Worm (Caenorhabditis elegans) whole organism, L1 larva: ENCODE data around the gene C05B5.8.

Source experiments
- C16A3.4 ChIP-seq: fragments of 150-350 bp; optimal IDR thresholded peaks from 2 replicates; lab custom pipeline; 2014; ENCODE audit warnings: missing biosample characterization, missing genetic modification characterization
- C34B4.2 ChIP-seq: sonication (generic microtip); optimal IDR thresholded peaks from 2 replicates; lab custom pipeline; 2017; ENCODE audit warnings: mild to moderate bottlenecking, missing genetic modification characterization, missing compliant biosample characterization
- aly-2 ChIP-seq: fragments of 150-350 bp; optimal IDR thresholded peaks from 2 replicates; lab custom pipeline; 2014; ENCODE audit warnings: missing biosample characterization, missing genetic modification characterization
- blmp-1 ChIP-seq: fragments of 150-350 bp; optimal IDR thresholded peaks from 2 replicates; lab custom pipeline; 2014; ENCODE audit warnings: missing biosample characterization, missing genetic modification characterization
- ceh-8 ChIP-seq: fragments of 200-800 bp; sonication (Bioruptor generic); optimal IDR thresholded peaks from 2 replicates; lab custom pipeline; 2018; ENCODE audit warnings: mild to moderate bottlenecking, missing genetic modification characterization, moderate library complexity, missing compliant biosample characterization
- dpl-1 ChIP-seq, 3 experiments: fragments of 150-350 bp in 2 of 3; sonication (generic microtip) in 1 of 3; optimal IDR thresholded peaks; 2 replicates each; lab custom pipeline; 2014 to 2017; ENCODE audit warnings: missing biosample characterization in 3 of 3, missing genetic modification characterization in 3 of 3, missing genetic modification reagents in 3 of 3
- dsc-1 ChIP-seq: sonication (generic microtip); optimal IDR thresholded peaks from 2 replicates; lab custom pipeline; 2016; ENCODE audit warnings: mild to moderate bottlenecking, missing genetic modification characterization, missing compliant biosample characterization
- egl-13 ChIP-seq: sonication (generic microtip); optimal IDR thresholded peaks from 2 replicates; lab custom pipeline; 2016; ENCODE audit warnings: missing genotype, missing genetic modification reagents, missing genetic modification characterization, missing compliant biosample characterization
- egl-27 ChIP-seq, 2 experiments: fragments of 150-350 bp in 1 of 2; sonication (generic microtip); optimal IDR thresholded peaks; 3 replicates each; lab custom pipeline; 2017 to 2018; ENCODE audit warnings: missing biosample characterization in 2 of 2, missing genetic modification characterization in 2 of 2, missing genetic modification reagents in 2 of 2
- elt-2 ChIP-seq: sonication (generic microtip); optimal IDR thresholded peaks from 2 replicates; lab custom pipeline; 2016; ENCODE audit warnings: missing genetic modification characterization, mild to moderate bottlenecking, inconsistent platforms, missing compliant biosample characterization, missing genetic modification reagents
- elt-3 ChIP-seq, 6 experiments: fragments of 150-350 bp in 1 of 6; sonication (generic microtip); optimal IDR thresholded peaks; 2 replicates each; lab custom pipeline; 2017 to 2018; ENCODE audit warnings: missing biosample characterization in 6 of 6, missing genetic modification characterization in 6 of 6, inconsistent platforms in 1 of 6
- ets-5 ChIP-seq: fragments of 200-800 bp; sonication (Bioruptor generic); IDR thresholded peaks from 2 replicates; pipeline ENCODE4 v1.3.6; 2022; ENCODE audit warnings: missing genetic modification characterization, missing compliant biosample characterization
- fkh-10 ChIP-seq: sonication (generic microtip); optimal IDR thresholded peaks from 2 replicates; lab custom pipeline; 2017; ENCODE audit warnings: missing biosample characterization, missing genetic modification reagents, missing genetic modification characterization
- fkh-8 ChIP-seq: sonication (generic microtip); optimal IDR thresholded peaks from 2 replicates; lab custom pipeline; 2016; ENCODE audit warnings: mild to moderate bottlenecking, missing genetic modification characterization, missing compliant biosample characterization
- fos-1 ChIP-seq: fragments of 150-350 bp; optimal IDR thresholded peaks from 2 replicates; lab custom pipeline; 2014; ENCODE audit warnings: missing biosample characterization, missing genetic modification characterization
- grh-1 ChIP-seq: fragments of 200-800 bp; sonication (Bioruptor generic); IDR thresholded peaks from 2 replicates; pipeline ENCODE4 v1.3.6; 2022; ENCODE audit warnings: missing genetic modification reagents, missing genetic modification characterization, missing compliant biosample characterization
- hlh-4 ChIP-seq: sonication (generic microtip); optimal IDR thresholded peaks from 2 replicates; lab custom pipeline; 2016; ENCODE audit warnings: mild to moderate bottlenecking, missing genetic modification characterization, missing compliant biosample characterization
- hpl-2 ChIP-seq: fragments of 150-350 bp; optimal IDR thresholded peaks from 2 replicates; lab custom pipeline; 2014; ENCODE audit warnings: missing biosample characterization, missing genetic modification reagents, missing genetic modification characterization
- jun-1 ChIP-seq: fragments of 150-350 bp; optimal IDR thresholded peaks from 2 replicates; lab custom pipeline; 2014; ENCODE audit warnings: missing biosample characterization, missing genetic modification reagents, missing genetic modification characterization
- lin-13 ChIP-seq: fragments of 150-350 bp; optimal IDR thresholded peaks from 2 replicates; lab custom pipeline; 2014; ENCODE audit warnings: missing biosample characterization, missing genetic modification reagents, missing genetic modification characterization
- lin-39 ChIP-seq: fragments of 150-350 bp; optimal IDR thresholded peaks from 2 replicates; lab custom pipeline; 2014; ENCODE audit warnings: missing biosample characterization, missing genetic modification reagents, missing genetic modification characterization
- lir-3 ChIP-seq: sonication (generic microtip); optimal IDR thresholded peaks from 2 replicates; lab custom pipeline; 2016; ENCODE audit warnings: mild to moderate bottlenecking, missing genetic modification characterization, moderate library complexity, missing compliant biosample characterization; ENCODE audit not compliant: poor library complexity
- lsy-2 ChIP-seq, 2 experiments: fragments of 150-350 bp; optimal IDR thresholded peaks; 2 replicates each; lab custom pipeline; 2014; ENCODE audit warnings: missing biosample characterization in 2 of 2, missing genetic modification characterization in 2 of 2
- mab-9 ChIP-seq: fragments of 200-800 bp; sonication (Bioruptor generic); IDR thresholded peaks from 2 replicates; pipeline ENCODE4 v1.3.6; 2022; ENCODE audit warnings: missing genetic modification reagents, missing genetic modification characterization, missing compliant biosample characterization
- mdl-1 ChIP-seq, 2 experiments: fragments of 150-350 bp; optimal IDR thresholded peaks; 2 replicates each; lab custom pipeline; 2014 to 2017; ENCODE audit warnings: missing biosample characterization in 2 of 2, missing genetic modification characterization in 2 of 2, inconsistent platforms in 1 of 2
- mef-2 ChIP-seq: fragments of 150-350 bp; optimal IDR thresholded peaks from 2 replicates; lab custom pipeline; 2014; ENCODE audit warnings: missing biosample characterization, missing genetic modification characterization
- nhr-11 ChIP-seq: fragments of 150-350 bp; optimal IDR thresholded peaks from 2 replicates; lab custom pipeline; 2014; ENCODE audit warnings: missing biosample characterization, missing genetic modification characterization
- nhr-20 ChIP-seq: sonication (generic microtip); optimal IDR thresholded peaks from 2 replicates; lab custom pipeline; 2016; ENCODE audit warnings: mild to moderate bottlenecking, missing genetic modification characterization, missing compliant biosample characterization
- nhr-28 ChIP-seq: fragments of 150-350 bp; optimal IDR thresholded peaks from 2 replicates; lab custom pipeline; 2014; ENCODE audit warnings: missing biosample characterization, missing genetic modification characterization
- nhr-47 ChIP-seq: sonication (generic microtip); optimal IDR thresholded peaks from 2 replicates; lab custom pipeline; 2016; ENCODE audit warnings: mild to moderate bottlenecking, missing genetic modification characterization, moderate library complexity, missing compliant biosample characterization
- nhr-71 ChIP-seq: sonication (generic microtip); optimal IDR thresholded peaks from 2 replicates; lab custom pipeline; 2016; ENCODE audit warnings: mild to moderate bottlenecking, missing genetic modification characterization, moderate library complexity, missing compliant biosample characterization
- nhr-85 ChIP-seq: sonication (generic microtip); peaks from one replicate; lab custom pipeline; 2016; ENCODE audit warnings: missing genetic modification characterization, inconsistent platforms, missing compliant biosample characterization
- pax-3 ChIP-seq: fragments of 200-800 bp; sonication (Bioruptor generic); optimal IDR thresholded peaks from 2 replicates; lab custom pipeline; 2018; ENCODE audit warnings: mild to moderate bottlenecking, missing genetic modification characterization, moderate library complexity, missing compliant biosample characterization
- pqm-1 ChIP-seq: sonication (generic microtip); optimal IDR thresholded peaks from 3 replicates; lab custom pipeline; 2017; ENCODE audit warnings: missing biosample characterization, missing genetic modification characterization
- skn-1 ChIP-seq: fragments of 150-350 bp; optimal IDR thresholded peaks from 2 replicates; lab custom pipeline; 2014; ENCODE audit warnings: missing biosample characterization, missing genetic modification characterization
- snpc-4 ChIP-seq: fragments of 150-350 bp; optimal IDR thresholded peaks from 2 replicates; lab custom pipeline; 2014; ENCODE audit warnings: missing biosample characterization, missing genetic modification characterization
- sox-4 ChIP-seq: sonication (generic microtip); optimal IDR thresholded peaks from 2 replicates; lab custom pipeline; 2016; ENCODE audit warnings: missing genetic modification characterization, missing compliant biosample characterization
- sptf-1 ChIP-seq: fragments of 150-350 bp; optimal IDR thresholded peaks from 2 replicates; lab custom pipeline; 2014; ENCODE audit warnings: missing biosample characterization, missing genetic modification characterization
- sup-37 ChIP-seq: fragments of 200-800 bp; sonication (Bioruptor generic); optimal IDR thresholded peaks from 2 replicates; lab custom pipeline; 2018; ENCODE audit warnings: mild to moderate bottlenecking, missing genetic modification characterization, missing compliant biosample characterization
- swsn-7 ChIP-seq: sonication (generic microtip); optimal IDR thresholded peaks from 2 replicates; lab custom pipeline; 2016; ENCODE audit warnings: missing genetic modification characterization, missing compliant biosample characterization
- tbx-2 ChIP-seq: sonication (generic microtip); optimal IDR thresholded peaks from 2 replicates; lab custom pipeline; 2016; ENCODE audit warnings: missing genetic modification characterization, missing compliant biosample characterization
- tlp-1 ChIP-seq: fragments of 150-350 bp; optimal IDR thresholded peaks from 2 replicates; lab custom pipeline; 2014; ENCODE audit warnings: missing biosample characterization, missing genetic modification characterization
- unc-130 ChIP-seq: fragments of 150-350 bp; optimal IDR thresholded peaks from 2 replicates; lab custom pipeline; 2017; ENCODE audit warnings: missing biosample characterization, missing genetic modification characterization, inconsistent platforms
- unc-30 ChIP-seq: sonication (generic microtip); optimal IDR thresholded peaks from 2 replicates; lab custom pipeline; 2017; ENCODE audit warnings: missing biosample characterization, missing genetic modification characterization
- unc-62 ChIP-seq: fragments of 150-350 bp; optimal IDR thresholded peaks from 2 replicates; lab custom pipeline; 2014; ENCODE audit warnings: missing biosample characterization, missing genetic modification reagents, missing genetic modification characterization
- zag-1 ChIP-seq: fragments of 150-350 bp; optimal IDR thresholded peaks from 2 replicates; lab custom pipeline; 2014; ENCODE audit warnings: missing biosample characterization, missing genetic modification characterization
- zip-4 ChIP-seq: fragments of 200-800 bp; sonication (Bioruptor generic); optimal IDR thresholded peaks from 2 replicates; lab custom pipeline; 2018; ENCODE audit warnings: mild to moderate bottlenecking, missing genetic modification characterization, moderate library complexity, missing compliant biosample characterization
- ztf-4 ChIP-seq: fragments of 150-350 bp; optimal IDR thresholded peaks from 2 replicates; lab custom pipeline; 2014; ENCODE audit warnings: missing biosample characterization, missing genetic modification characterization

The C05B5.8 gene

ce11 chrIII:9963447-9963846, 43.1 kb downstream of the C05B5.8 start:
- TF ChIP-seq elt-3 (tag; optimal IDR thresholded peaks at IDR 0.05; lab: Kevin White, UChicago) (no peak), pax-3 (tag; lab: Kevin White, UChicago) (no peak), swsn-7 (tag; lab: Kevin White, UChicago) (no peak), nhr-20 (tag; lab: Kevin White, UChicago) (no peak), ceh-8 (GFP tag; lab: Kevin White, UChicago) (no peak), lir-3 (no peak), hpl-2 (GFP tag; lab: Kevin White, UChicago) (no peak), ets-5 (GFP tag; lab: Robert Waterston, UW) (no peak), lin-13 (GFP tag; lab: Kevin White, UChicago) (no peak), elt-2 (no peak), lin-39 (no peak), lsy-2 (tag; optimal IDR thresholded peaks at IDR 0.05; lab: Kevin White, UChicago) (no peak), pqm-1 (tag; lab: Kevin White, UChicago) (no peak), sox-4 (tag; lab: Kevin White, UChicago) (no peak), tlp-1 (tag; lab: Kevin White, UChicago) (no peak)
- TF ChIP-seq, all 84 proteins: peak for 0

DNA sequence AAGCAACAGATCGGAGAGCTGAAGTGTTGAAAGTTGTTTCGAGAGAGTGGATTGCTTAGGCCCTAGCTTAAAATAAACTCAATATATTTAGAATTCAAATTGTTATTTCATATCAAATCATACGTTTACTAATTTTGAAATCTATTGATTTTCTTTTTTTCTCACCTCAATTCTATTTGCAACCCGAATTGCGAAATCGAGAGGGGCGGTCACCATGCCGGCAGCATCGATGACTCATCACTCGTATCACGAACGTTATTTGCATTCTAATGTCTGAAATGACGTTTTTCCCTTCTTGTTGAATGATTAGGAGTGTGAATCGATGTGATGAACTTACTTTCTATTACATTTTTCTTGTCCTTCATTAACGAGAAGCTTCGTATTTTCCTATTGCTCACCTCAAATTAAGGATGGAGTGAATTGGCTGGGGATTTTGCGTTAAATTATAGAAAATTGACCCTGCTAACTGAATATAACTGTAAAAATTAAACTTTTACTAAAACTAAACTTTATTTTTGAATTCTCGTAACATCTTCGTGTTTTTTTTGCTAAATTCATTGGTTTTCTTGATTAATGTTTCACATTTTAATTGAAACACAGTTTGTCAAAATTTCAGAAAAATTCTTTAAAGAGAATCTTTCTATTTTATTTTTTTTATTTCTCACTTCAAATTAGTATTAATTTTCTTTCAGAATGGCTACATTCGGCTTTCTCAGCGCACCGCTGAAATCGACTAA, 49.8 kb downstream of the C05B5.8 start, which contains the start of gene alx-1:
alx-1 (plus strand) TSS at position 687 of the 737 bp plus-strand sequence.
- TF ChIP-seq jun-1 (tag; lab: Kevin White, UChicago), result peak; percentile 88
- peak; percentile 52 for TF ChIP-seq nhr-85 (tag; lab: Kevin White, UChicago)
- TF ChIP-seq skn-1 (tag; lab: Kevin White, UChicago), result peak; percentile 69
- TF ChIP-seq nhr-47 (tag; lab: Kevin White, UChicago), result no peak
- peak; percentile 54 for TF ChIP-seq zip-4 (GFP tag; lab: Kevin White, UChicago)
- TF ChIP-seq mef-2 (tag; lab: Kevin White, UChicago), result no peak
- TF ChIP-seq fos-1, result peak; percentile 27
- no peak for TF ChIP-seq mab-9 (GFP tag; lab: Robert Waterston, UW)

DNA sequence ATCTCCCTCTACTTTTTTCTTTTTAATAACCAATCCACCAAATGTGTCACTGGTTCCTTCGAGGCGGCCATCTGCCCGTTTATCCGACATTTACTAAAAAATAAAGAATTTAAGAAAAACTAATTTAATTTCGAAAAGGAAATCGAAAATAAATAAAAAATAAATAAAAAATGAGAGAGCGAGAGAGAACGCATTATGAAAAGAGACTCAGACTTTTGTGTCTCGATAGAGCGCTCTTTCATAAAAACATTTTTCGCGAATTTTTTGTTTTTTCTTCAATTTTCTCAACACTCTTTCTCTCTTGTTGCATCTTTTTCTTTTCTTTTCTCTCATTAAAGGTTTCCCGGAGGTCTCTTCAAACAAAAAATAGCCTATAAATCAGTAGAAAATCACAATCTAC, 50.5 kb downstream of the C05B5.8 start, which contains the start of gene mog-1:
mog-1 (minus strand) TSS at position 93 of the 400 bp plus-strand sequence.
- TF ChIP-seq fos-1, result no peak
- no peak for TF ChIP-seq sup-37 (GFP tag; lab: Kevin White, UChicago)
- no peak for TF ChIP-seq nhr-28 (tag; lab: Kevin White, UChicago)
- no peak for TF ChIP-seq lin-39
- no peak for TF ChIP-seq hlh-4
- no peak for TF ChIP-seq zag-1
- TF ChIP-seq nhr-71 (tag; lab: Kevin White, UChicago), result no peak
- peak in 1 of 3 experiments; percentile 50 for TF ChIP-seq dpl-1 (GFP tag; optimal IDR thresholded peaks at IDR 0.05; lab: Kevin White, UChicago)
- TF ChIP-seq C34B4.2 (tag; lab: Kevin White, UChicago), result no peak
- TF ChIP-seq snpc-4, result no peak
- no peak for TF ChIP-seq dsc-1 (tag; lab: Kevin White, UChicago)
- no peak for TF ChIP-seq fkh-8
- no peak for TF ChIP-seq lir-3
- TF ChIP-seq aly-2 (tag; lab: Kevin White, UChicago), result no peak
- no peak for TF ChIP-seq C16A3.4 (tag; lab: Kevin White, UChicago)
- TF ChIP-seq egl-13 (tag; lab: Kevin White, UChicago), result no peak
- no peak for TF ChIP-seq mdl-1 (tag; optimal IDR thresholded peaks at IDR 0.05; lab: Kevin White, UChicago)
- TF ChIP-seq tbx-2 (tag; lab: Kevin White, UChicago), result no peak
- TF ChIP-seq ztf-4 (tag; lab: Kevin White, UChicago), result no peak
- TF ChIP-seq unc-62 (GFP tag; lab: Kevin White, UChicago), result no peak
- no peak for TF ChIP-seq fkh-10 (GFP tag; lab: Kevin White, UChicago)
- no peak for TF ChIP-seq elt-3 (tag; optimal IDR thresholded peaks at IDR 0.05; lab: Kevin White, UChicago)
- TF ChIP-seq blmp-1 (tag; lab: Kevin White, UChicago), result peak; percentile 2
- TF ChIP-seq jun-1 (tag; lab: Kevin White, UChicago), result no peak
- TF ChIP-seq lsy-2 (tag; optimal IDR thresholded peaks at IDR 0.05; lab: Kevin White, UChicago), result peak in 1 of 2 experiments; percentile 64
- TF ChIP-seq unc-30 (tag; lab: Kevin White, UChicago), result no peak
- no peak for TF ChIP-seq elt-2
- TF ChIP-seq grh-1 (GFP tag; lab: Robert Waterston, UW), result no peak
- no peak for TF ChIP-seq egl-27 (tag; optimal IDR thresholded peaks at IDR 0.05; lab: Kevin White, UChicago)
- TF ChIP-seq sptf-1, result no peak
- no peak for TF ChIP-seq unc-130 (tag; lab: Kevin White, UChicago)
- TF ChIP-seq nhr-11, result no peak
